Worm (Caenorhabditis elegans) whole organism, L4 larva: ENCODE results near the gene Y50D4A.1.

Experiments
- F26F4.8 ChIP-seq: fragments of 200-800 bp; sonication (Bioruptor generic); conservative IDR thresholded peaks from 2 replicates; pipeline ENCODE4 v1.3.6; 2022; ENCODE audit warnings: missing genetic modification characterization, missing compliant biosample characterization
- T20F7.1 ChIP-seq: fragments of 200-800 bp; sonication (Bioruptor generic); optimal IDR thresholded peaks from 2 replicates; lab custom pipeline; 2018; ENCODE audit warnings: mild to moderate bottlenecking, missing genetic modification characterization, missing compliant biosample characterization
- ceh-32 ChIP-seq: sonication (generic microtip); optimal IDR thresholded peaks from 2 replicates; lab custom pipeline; 2016; ENCODE audit warnings: mild to moderate bottlenecking, missing genetic modification characterization, missing compliant biosample characterization; ENCODE audit not compliant: poor library complexity
- ces-1 ChIP-seq: fragments of 150-350 bp; sonication (generic microtip); optimal IDR thresholded peaks from 4 replicates; lab custom pipeline; 2014; ENCODE audit warnings: missing biosample characterization, missing genetic modification reagents, missing genetic modification characterization
- egl-27 ChIP-seq: sonication (generic microtip); optimal IDR thresholded peaks from 3 replicates; lab custom pipeline; 2017; ENCODE audit warnings: missing biosample characterization, missing genetic modification reagents, missing genetic modification characterization
- lin-39 ChIP-seq: fragments of 150-350 bp; optimal IDR thresholded peaks from 2 replicates; lab custom pipeline; 2014; ENCODE audit warnings: missing biosample characterization, missing genetic modification reagents, missing genetic modification characterization
- madf-9 ChIP-seq: fragments of 200-800 bp; sonication (Bioruptor generic); conservative IDR thresholded peaks from 2 replicates; pipeline ENCODE4 v1.3.6; 2022; ENCODE audit warnings: missing genetic modification reagents, missing genetic modification characterization, missing compliant biosample characterization
- mdl-1 ChIP-seq, 2 experiments: fragments of 150-350 bp in 1 of 2; sonication (generic microtip) in 1 of 2; optimal IDR thresholded peaks; 2 replicates each; lab custom pipeline; 2014 to 2017; ENCODE audit warnings: missing biosample characterization in 2 of 2, missing genetic modification characterization in 2 of 2
- php-3 ChIP-seq: fragments of 200-800 bp; sonication (Bioruptor generic); IDR thresholded peaks from 2 replicates; pipeline ENCODE4 v1.3.6; 2022; ENCODE audit warnings: missing genetic modification reagents, missing genetic modification characterization, missing compliant biosample characterization
- sdz-12 ChIP-seq: fragments of 200-800 bp; sonication (Bioruptor generic); optimal IDR thresholded peaks from 2 replicates; lab custom pipeline; 2018; ENCODE audit warnings: mild to moderate bottlenecking, missing genetic modification characterization, missing compliant biosample characterization
- skn-1 ChIP-seq: fragments of 150-350 bp; optimal IDR thresholded peaks from 2 replicates; lab custom pipeline; 2014; ENCODE audit warnings: missing biosample characterization, missing genetic modification characterization
- snpc-4 ChIP-seq: fragments of 150-350 bp; optimal IDR thresholded peaks from 2 replicates; lab custom pipeline; 2014; ENCODE audit warnings: missing biosample characterization, missing genetic modification characterization
- unc-39 ChIP-seq: sonication (generic microtip); optimal IDR thresholded peaks from 2 replicates; lab custom pipeline; 2017; ENCODE audit warnings: missing biosample characterization, missing genetic modification characterization
- zfp-3 ChIP-seq: fragments of 200-800 bp; sonication (Bioruptor generic); conservative IDR thresholded peaks from 2 replicates; pipeline ENCODE4 v1.3.6; 2022; ENCODE audit warnings: missing genetic modification reagents, missing genetic modification characterization, missing compliant biosample characterization

DNA sequence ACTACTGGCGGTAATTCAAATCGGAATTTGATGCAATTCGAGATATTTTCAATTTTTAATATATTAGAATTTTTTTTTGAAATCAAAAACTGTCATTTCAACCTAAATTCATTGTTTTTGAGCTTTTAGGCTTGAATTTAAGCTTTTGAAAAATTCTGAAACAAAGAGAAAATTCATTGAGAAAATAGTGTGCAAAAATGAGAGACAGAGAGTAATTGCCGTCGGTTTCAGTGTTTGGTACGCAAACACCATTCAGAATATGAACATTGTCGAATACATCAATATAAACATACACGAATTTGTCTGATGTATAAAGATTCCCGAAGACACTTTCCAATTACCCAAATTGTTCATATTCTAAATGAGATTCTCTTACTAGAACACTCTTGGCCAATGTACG, 6.0 kb upstream of the Y50D4A.1 start:
- no peak for TF ChIP-seq mdl-1 (tag; optimal IDR thresholded peaks at IDR 0.05; lab: Kevin White, UChicago)
- no peak for TF ChIP-seq ceh-32 (tag; lab: Kevin White, UChicago)
- TF ChIP-seq zfp-3 (GFP tag; lab: Robert Waterston, UW), result no peak
- no peak for TF ChIP-seq F26F4.8 (GFP tag; lab: Robert Waterston, UW)
- no peak for TF ChIP-seq lin-39 (tag; lab: Kevin White, UChicago)
- TF ChIP-seq madf-9, result no peak
- TF ChIP-seq sdz-12 (GFP tag; lab: Kevin White, UChicago), result no peak
- TF ChIP-seq skn-1 (tag; lab: Kevin White, UChicago), result no peak
- no peak for TF ChIP-seq unc-39 (tag; lab: Kevin White, UChicago)
- no peak for TF ChIP-seq egl-27 (tag; lab: Kevin White, UChicago)
- TF ChIP-seq T20F7.1, result no peak
- TF ChIP-seq snpc-4 (tag; lab: Kevin White, UChicago), result no peak
- no peak for TF ChIP-seq php-3
- TF ChIP-seq ces-1, result no peak
